Worm (Caenorhabditis elegans) whole organism, L4 larva: ENCODE data around the gene R06F6.12.

Experiments used
- F10B5.3 ChIP-seq: sonication (generic microtip); optimal IDR thresholded peaks from 2 replicates; lab custom pipeline; 2016; ENCODE audit warnings: mild to moderate bottlenecking, missing genetic modification characterization, missing compliant biosample characterization
- F37D6.2 ChIP-seq: sonication (generic microtip); optimal IDR thresholded peaks from 2 replicates; lab custom pipeline; 2016; ENCODE audit warnings: mild to moderate bottlenecking, missing genetic modification characterization, missing compliant biosample characterization
- T20F7.1 ChIP-seq: fragments of 200-800 bp; sonication (Bioruptor generic); optimal IDR thresholded peaks from 2 replicates; lab custom pipeline; 2018; ENCODE audit warnings: mild to moderate bottlenecking, missing genetic modification characterization, missing compliant biosample characterization
- T26A8.4 ChIP-seq: fragments of 200-800 bp; sonication (Bioruptor generic); IDR thresholded peaks from 2 replicates; pipeline ENCODE4 v1.3.6; 2022; ENCODE audit warnings: missing genetic modification characterization, missing compliant biosample characterization
- Y105C5A.15 ChIP-seq: fragments of 200-800 bp; sonication (Bioruptor generic); IDR thresholded peaks from 2 replicates; pipeline ENCODE4 v1.3.6; 2022; ENCODE audit warnings: missing genetic modification characterization, missing compliant biosample characterization
- Y48G9A.11 ChIP-seq: fragments of 200-800 bp; sonication (Bioruptor generic); IDR thresholded peaks from 2 replicates; pipeline ENCODE4 v1.3.6; 2022; ENCODE audit warnings: missing genetic modification reagents, missing genetic modification characterization, missing compliant biosample characterization
- ZK337.2 ChIP-seq: fragments of 200-800 bp; sonication (Bioruptor generic); IDR thresholded peaks from 2 replicates; pipeline ENCODE4 v1.3.6; 2022; ENCODE audit warnings: missing genetic modification reagents, missing genetic modification characterization, missing compliant biosample characterization
- aly-2 ChIP-seq: sonication (generic microtip); optimal IDR thresholded peaks from 2 replicates; lab custom pipeline; 2018; ENCODE audit warnings: missing biosample characterization, missing genetic modification characterization
- ama-1 ChIP-seq: fragments of 150-350 bp; optimal IDR thresholded peaks from 2 replicates; lab custom pipeline; 2014; ENCODE audit warnings: inconsistent platforms, mixed read lengths
- attf-4 ChIP-seq: sonication (generic microtip); optimal IDR thresholded peaks from 3 replicates; lab custom pipeline; 2017; ENCODE audit warnings: missing biosample characterization, missing genetic modification characterization
- ceh-20 ChIP-seq: fragments of 200-800 bp; sonication (Bioruptor generic); IDR thresholded peaks from 2 replicates; pipeline ENCODE4 v1.3.6; 2022; ENCODE audit warnings: missing genetic modification reagents, missing genetic modification characterization, missing compliant biosample characterization
- ceh-28 ChIP-seq: fragments of 150-350 bp; optimal IDR thresholded peaks from 2 replicates; lab custom pipeline; 2014; ENCODE audit warnings: missing biosample characterization, missing genetic modification reagents, missing genetic modification characterization
- ceh-62 ChIP-seq: sonication (generic microtip); optimal IDR thresholded peaks from 2 replicates; lab custom pipeline; 2017; ENCODE audit warnings: missing biosample characterization, missing genetic modification characterization
- ces-1 ChIP-seq: fragments of 150-350 bp; sonication (generic microtip); optimal IDR thresholded peaks from 4 replicates; lab custom pipeline; 2014; ENCODE audit warnings: missing biosample characterization, missing genetic modification reagents, missing genetic modification characterization
- cey-2 ChIP-seq: sonication (generic microtip); optimal IDR thresholded peaks from 3 replicates; lab custom pipeline; 2017; ENCODE audit warnings: missing genetic modification characterization, mild to moderate bottlenecking, missing compliant biosample characterization, antibody characterized with exemption, borderline replicate concordance; ENCODE audit not compliant: insufficient read depth
- ctbp-1 ChIP-seq: fragments of 200-800 bp; sonication (Bioruptor generic); IDR thresholded peaks from 2 replicates; pipeline ENCODE4 v1.3.6; 2022; ENCODE audit warnings: missing genetic modification reagents, missing genetic modification characterization, missing compliant biosample characterization
- daf-8 ChIP-seq: fragments of 200-800 bp; sonication (Bioruptor generic); IDR thresholded peaks from 2 replicates; pipeline ENCODE4 v1.3.6; 2022; ENCODE audit warnings: missing genetic modification characterization, missing compliant biosample characterization
- dmd-6 ChIP-seq: fragments of 200-800 bp; sonication (Bioruptor generic); IDR thresholded peaks from 2 replicates; pipeline ENCODE4 v1.3.6; 2022; ENCODE audit warnings: missing genetic modification reagents, missing genetic modification characterization, missing compliant biosample characterization
- dmd-9 ChIP-seq: fragments of 200-800 bp; sonication (Bioruptor generic); IDR thresholded peaks from 2 replicates; pipeline ENCODE4 v1.3.6; 2022; ENCODE audit warnings: missing genetic modification reagents, missing genetic modification characterization, missing compliant biosample characterization
- egl-43 ChIP-seq: fragments of 200-800 bp; sonication (Bioruptor generic); IDR thresholded peaks from 2 replicates; pipeline ENCODE4 v1.3.6; 2022; ENCODE audit warnings: missing genetic modification reagents, missing genetic modification characterization, missing compliant biosample characterization
- gei-8 ChIP-seq: fragments of 200-800 bp; sonication (Bioruptor generic); optimal IDR thresholded peaks from 2 replicates; lab custom pipeline; 2018; ENCODE audit warnings: mild to moderate bottlenecking, missing genetic modification characterization, missing compliant biosample characterization
- hmg-1.1 ChIP-seq: fragments of 200-800 bp; sonication (Bioruptor generic); IDR thresholded peaks from 2 replicates; pipeline ENCODE4 v1.3.6; 2022; ENCODE audit warnings: missing genetic modification reagents, missing genetic modification characterization, missing compliant biosample characterization
- lir-3 ChIP-seq: sonication (generic microtip); optimal IDR thresholded peaks from 2 replicates; lab custom pipeline; 2016; ENCODE audit warnings: mild to moderate bottlenecking, missing genetic modification characterization, missing compliant biosample characterization
- lsy-2 ChIP-seq, 2 experiments: fragments of 150-350 bp in 1 of 2; sonication (generic microtip) in 1 of 2; optimal IDR thresholded peaks; 2 replicates each; lab custom pipeline; 2014 to 2017; ENCODE audit warnings: missing biosample characterization in 2 of 2, missing genetic modification characterization in 2 of 2
- mdl-1 ChIP-seq, 2 experiments: fragments of 150-350 bp in 1 of 2; sonication (generic microtip) in 1 of 2; optimal IDR thresholded peaks; 2 replicates each; lab custom pipeline; 2014 to 2017; ENCODE audit warnings: missing biosample characterization in 2 of 2, missing genetic modification characterization in 2 of 2
- mxl-2 ChIP-seq: fragments of 200-800 bp; sonication (Bioruptor generic); conservative IDR thresholded peaks from 2 replicates; pipeline ENCODE4 v1.3.6; 2022; ENCODE audit warnings: missing genetic modification reagents, missing genetic modification characterization, missing compliant biosample characterization
- mxl-3 ChIP-seq: fragments of 200-800 bp; sonication (Bioruptor generic); optimal IDR thresholded peaks from 2 replicates; lab custom pipeline; 2018; ENCODE audit warnings: mild to moderate bottlenecking, missing genetic modification characterization, missing compliant biosample characterization
- nhr-10 ChIP-seq: fragments of 150-350 bp; optimal IDR thresholded peaks from 2 replicates; lab custom pipeline; 2014; ENCODE audit warnings: missing biosample characterization, missing genetic modification characterization
- nhr-11 ChIP-seq: fragments of 150-350 bp; optimal IDR thresholded peaks from 2 replicates; lab custom pipeline; 2014; ENCODE audit warnings: missing biosample characterization, missing genetic modification characterization
- nhr-25 ChIP-seq: sonication (generic microtip); optimal IDR thresholded peaks from 2 replicates; lab custom pipeline; 2017; ENCODE audit warnings: missing genetic modification characterization, mild to moderate bottlenecking, missing compliant biosample characterization, antibody characterized with exemption, moderate library complexity, borderline replicate concordance; ENCODE audit not compliant: insufficient read depth
- nhr-41 ChIP-seq: fragments of 200-800 bp; sonication (Bioruptor generic); IDR thresholded peaks from 2 replicates; pipeline ENCODE4 v1.3.6; 2022; ENCODE audit warnings: missing genetic modification reagents, missing genetic modification characterization, missing compliant biosample characterization
- nhr-42 ChIP-seq: fragments of 200-800 bp; sonication (Bioruptor generic); IDR thresholded peaks from 2 replicates; pipeline ENCODE4 v1.3.6; 2022; ENCODE audit warnings: missing genetic modification characterization, missing compliant biosample characterization
- nhr-48 ChIP-seq: sonication (generic microtip); optimal IDR thresholded peaks from 2 replicates; lab custom pipeline; 2016; ENCODE audit warnings: mild to moderate bottlenecking, missing genetic modification characterization, missing compliant biosample characterization
- nhr-77 ChIP-seq: fragments of 150-350 bp; optimal IDR thresholded peaks from 2 replicates; lab custom pipeline; 2014; ENCODE audit warnings: missing biosample characterization, missing genetic modification characterization
- pha-4 ChIP-seq, 2 experiments: fragments of 150-350 bp in 1 of 2; fragments of 200-800 bp in 1 of 2; sonication (Bioruptor generic) in 1 of 2; IDR thresholded peaks in 1 of 2; optimal IDR thresholded peaks in 1 of 2; 2 replicates each; pipeline versions ENCODE4 v1.3.6 to Lab custom; 2014 to 2022; ENCODE audit warnings: missing genetic modification characterization in 2 of 2, missing genetic modification reagents in 2 of 2, missing biosample characterization in 1 of 2, missing compliant biosample characterization in 1 of 2
- saeg-2 ChIP-seq: fragments of 200-800 bp; sonication (Bioruptor generic); IDR thresholded peaks from 2 replicates; pipeline ENCODE4 v1.3.6; 2022; ENCODE audit warnings: missing genetic modification reagents, missing genetic modification characterization, missing compliant biosample characterization
- sdz-12 ChIP-seq: fragments of 200-800 bp; sonication (Bioruptor generic); optimal IDR thresholded peaks from 2 replicates; lab custom pipeline; 2018; ENCODE audit warnings: mild to moderate bottlenecking, missing genetic modification characterization, missing compliant biosample characterization
- snpc-1.2 ChIP-seq: fragments of 200-800 bp; sonication (Bioruptor generic); IDR thresholded peaks from 2 replicates; pipeline ENCODE4 v1.3.6; 2022; ENCODE audit warnings: missing genetic modification reagents, missing genetic modification characterization, missing compliant biosample characterization
- spr-1 ChIP-seq: sonication (generic microtip); optimal IDR thresholded peaks from 2 replicates; lab custom pipeline; 2016; ENCODE audit warnings: mild to moderate bottlenecking, missing genetic modification characterization, missing compliant biosample characterization
- tag-97 ChIP-seq: fragments of 200-800 bp; sonication (Bioruptor generic); IDR thresholded peaks from 2 replicates; pipeline ENCODE4 v1.3.6; 2022; ENCODE audit warnings: missing genetic modification characterization, missing compliant biosample characterization
- tra-1 ChIP-seq: fragments of 200-800 bp; sonication (Bioruptor generic); IDR thresholded peaks from 2 replicates; pipeline ENCODE4 v1.3.6; 2022; ENCODE audit warnings: missing genetic modification reagents, missing genetic modification characterization, missing compliant biosample characterization
- unc-130 ChIP-seq: sonication (generic microtip); optimal IDR thresholded peaks from 2 replicates; lab custom pipeline; 2016; ENCODE audit warnings: missing genetic modification reagents, missing genetic modification characterization, missing compliant biosample characterization
- unc-39 ChIP-seq: sonication (generic microtip); optimal IDR thresholded peaks from 2 replicates; lab custom pipeline; 2017; ENCODE audit warnings: missing biosample characterization, missing genetic modification characterization
- unc-62 ChIP-seq, 3 experiments: fragments of 150-350 bp in 1 of 3; sonication (generic microtip); optimal IDR thresholded peaks in 2 of 3; peaks in 1 of 3; 1 replicate in 1 of 3; 2 replicates in 2 of 3; lab custom pipeline; 2014 to 2017; ENCODE audit warnings: missing biosample characterization in 3 of 3, missing genetic modification characterization in 3 of 3, missing genetic modification reagents in 3 of 3, missing genotype in 1 of 3
- vab-7 ChIP-seq: fragments of 200-800 bp; sonication (Bioruptor generic); IDR thresholded peaks from 2 replicates; pipeline ENCODE4 v1.3.6; 2022; ENCODE audit warnings: missing genetic modification reagents, missing genetic modification characterization, missing compliant biosample characterization
- zag-1 ChIP-seq: fragments of 150-350 bp; optimal IDR thresholded peaks from 2 replicates; lab custom pipeline; 2014; ENCODE audit warnings: missing biosample characterization, missing genetic modification characterization
- ztf-11 ChIP-seq: fragments of 150-350 bp; optimal IDR thresholded peaks from 2 replicates; lab custom pipeline; 2014; ENCODE audit warnings: missing biosample characterization, missing genetic modification characterization
- ztf-7 ChIP-seq: fragments of 150-350 bp; optimal IDR thresholded peaks from 2 replicates; lab custom pipeline; 2014; ENCODE audit warnings: missing biosample characterization, missing genetic modification characterization

The R06F6.12 gene

DNA sequence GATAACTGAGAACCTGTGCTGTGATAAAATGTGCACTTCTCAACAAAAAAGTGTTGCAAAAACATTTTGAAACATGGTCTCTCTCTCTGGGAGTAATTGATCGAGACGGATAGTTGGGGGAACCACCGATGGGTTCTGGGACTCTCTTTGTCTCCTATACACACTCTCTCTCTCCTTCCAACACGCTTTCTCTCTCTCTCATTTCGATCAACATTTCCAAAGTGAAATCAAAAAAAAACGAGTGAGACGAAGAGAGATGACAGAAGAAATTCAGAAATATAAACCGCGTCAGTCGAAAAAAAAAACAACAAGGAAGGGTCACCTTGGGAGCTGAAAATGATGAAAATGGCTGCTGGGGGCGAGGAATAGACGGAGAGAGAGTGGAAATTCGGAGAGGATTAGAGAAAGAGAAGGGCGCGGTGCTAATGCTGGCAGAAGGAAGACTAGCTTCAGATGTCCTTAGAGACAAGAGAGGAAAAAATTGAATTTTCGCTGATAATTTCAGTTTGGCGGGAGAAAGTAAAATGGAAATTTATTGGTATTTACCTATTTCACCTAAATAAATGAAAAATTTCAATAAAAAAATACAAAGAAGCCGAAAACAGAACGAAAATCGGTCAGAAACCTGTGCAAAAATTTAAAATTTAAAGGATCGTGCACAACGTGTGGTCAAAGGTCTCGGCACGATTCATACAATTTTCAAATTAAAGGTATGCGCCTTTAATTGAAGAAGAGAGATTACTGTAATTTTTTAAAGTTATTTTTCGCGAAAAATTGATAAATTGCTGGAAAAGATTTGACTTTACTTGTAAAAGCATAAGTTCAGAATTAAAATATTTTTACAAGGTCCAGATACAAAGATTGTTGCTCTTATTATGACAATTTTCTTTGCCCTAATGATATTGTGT lies 39.1 kb upstream of the R06F6.12 start (continued):
- no peak for TF ChIP-seq ceh-28 (tag; lab: Kevin White, UChicago)
- TF ChIP-seq F37D6.2 (tag; lab: Kevin White, UChicago) = no peak
- no peak for TF ChIP-seq sdz-12 (GFP tag; lab: Kevin White, UChicago)
- no peak for TF ChIP-seq Y105C5A.15 (GFP tag; lab: Robert Waterston, UW)
- TF ChIP-seq nhr-41 (GFP tag; lab: Robert Waterston, UW) = no peak
- TF ChIP-seq aly-2 = no peak
- no peak for TF ChIP-seq tag-97
- TF ChIP-seq unc-130 (GFP tag; lab: Kevin White, UChicago) = no peak
- no peak for TF ChIP-seq ctbp-1
- no peak for TF ChIP-seq ceh-20 (GFP tag; lab: Robert Waterston, UW)
- no peak for TF ChIP-seq spr-1 (tag; lab: Kevin White, UChicago)
- TF ChIP-seq nhr-11 (tag; lab: Kevin White, UChicago) = no peak
- TF ChIP-seq vab-7 (GFP tag; lab: Robert Waterston, UW) = no peak
- no peak for TF ChIP-seq snpc-1.2 (GFP tag; lab: Robert Waterston, UW)
- TF ChIP-seq attf-4 = no peak
- TF ChIP-seq ceh-62 (tag; lab: Kevin White, UChicago) = no peak
- no peak for TF ChIP-seq ama-1
- TF ChIP-seq zag-1 = no peak
- TF ChIP-seq nhr-25 (tag; lab: Kevin White, UChicago) = peak; percentile 41
- no peak for TF ChIP-seq nhr-10 (tag; lab: Kevin White, UChicago)
- TF ChIP-seq ZK337.2 (GFP tag; lab: Robert Waterston, UW) = no peak
- TF ChIP-seq tra-1 (GFP tag; lab: Robert Waterston, UW) = no peak
- peak in 1 of 2 experiments; percentile 42 for TF ChIP-seq mdl-1 (tag; optimal IDR thresholded peaks at IDR 0.05; lab: Kevin White, UChicago)
- TF ChIP-seq nhr-42 (GFP tag; lab: Robert Waterston, UW) = no peak
- TF ChIP-seq nhr-48 (tag; lab: Kevin White, UChicago) = no peak
- TF ChIP-seq gei-8 (GFP tag; lab: Kevin White, UChicago) = no peak
- TF ChIP-seq hmg-1.1 (GFP tag; lab: Robert Waterston, UW) = 0 out of 2 replicates have a peak, but pooled peaks have one; percentile 12
- TF ChIP-seq lsy-2 (tag; optimal IDR thresholded peaks at IDR 0.05; lab: Kevin White, UChicago) = peak in 1 of 2 experiments; percentile 29
- no peak for TF ChIP-seq cey-2 (tag; lab: Kevin White, UChicago)
- no peak for TF ChIP-seq egl-43
- TF ChIP-seq nhr-77 (tag; lab: Kevin White, UChicago) = no peak
- no peak for TF ChIP-seq T20F7.1 (GFP tag; lab: Kevin White, UChicago)
- no peak for TF ChIP-seq ces-1 (GFP tag; lab: Kevin White, UChicago)
- no peak for TF ChIP-seq mxl-2 (GFP tag; lab: Robert Waterston, UW)
- no peak; the same call in 1 of the 2 replicates for TF ChIP-seq pha-4 (GFP tag; IDR thresholded peaks at IDR 0.05; lab: Robert Waterston, UW)
- no peak for TF ChIP-seq pha-4 (tag; optimal IDR thresholded peaks at IDR 0.05; lab: Kevin White, UChicago)
- peak in 1 of 2 experiments; percentile 74 for TF ChIP-seq unc-62 (GFP tag; optimal IDR thresholded peaks at IDR 0.05 in 1 of 2; lab: Kevin White, UChicago)
- TF ChIP-seq unc-62 (tag; optimal IDR thresholded peaks at IDR 0.05; lab: Kevin White, UChicago) = no peak
- no peak for TF ChIP-seq daf-8
- no peak for TF ChIP-seq ztf-11
- TF ChIP-seq lir-3 = no peak
- no peak for TF ChIP-seq F10B5.3
- no peak for TF ChIP-seq unc-39
- no peak for TF ChIP-seq saeg-2
- TF ChIP-seq Y48G9A.11 (GFP tag; lab: Robert Waterston, UW) = no peak
- TF ChIP-seq dmd-6 = peak; percentile 35; the same call in 1 of the 2 replicates
- TF ChIP-seq ztf-7 (tag; lab: Kevin White, UChicago) = no peak
- no peak for TF ChIP-seq T26A8.4 (GFP tag; lab: Robert Waterston, UW)
- no peak for TF ChIP-seq dmd-9
- TF ChIP-seq mxl-3 (GFP tag; lab: Kevin White, UChicago) = peak; percentile 31
